Fruit fly (Drosophila melanogaster): ENCODE data around the gene KrT95D.

DNA sequence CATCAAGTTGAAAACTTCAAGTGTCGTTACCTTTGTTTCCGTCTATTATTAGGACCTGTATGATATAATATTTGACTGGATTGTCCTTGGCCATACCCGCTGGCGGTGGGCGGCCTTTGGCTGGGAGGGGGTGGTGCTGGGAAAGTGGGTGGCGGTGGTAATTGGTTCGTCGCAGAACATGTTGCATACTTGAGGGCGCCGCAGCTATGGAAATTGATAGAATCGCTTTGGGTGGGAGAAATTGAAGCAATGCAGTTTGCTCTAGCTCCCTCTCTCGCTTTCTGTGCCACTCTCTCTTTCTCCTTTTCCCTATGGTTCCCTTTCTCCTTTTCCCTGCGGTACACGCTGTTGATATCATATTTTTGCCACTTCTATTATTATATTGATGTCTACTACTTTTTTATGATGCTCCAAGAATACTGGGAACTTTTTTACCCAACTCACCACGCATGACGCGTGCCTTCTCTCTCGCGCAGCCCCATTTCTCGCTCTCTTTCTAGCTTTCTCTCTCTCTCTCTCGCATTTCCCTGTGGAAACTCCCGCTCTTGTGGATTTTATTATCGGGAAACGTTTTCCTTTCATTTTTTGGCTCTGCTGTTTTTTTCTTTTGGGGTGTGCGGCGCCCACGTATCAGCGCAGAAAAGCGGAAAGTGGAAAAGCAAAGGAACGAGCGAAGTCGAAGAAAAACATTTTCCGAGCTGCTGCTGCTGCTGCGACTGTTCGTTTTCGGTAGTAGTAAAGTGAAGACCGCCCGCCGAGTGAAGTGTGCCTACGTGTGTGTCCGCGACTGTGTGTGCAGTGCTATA is 66.5 kb downstream of the KrT95D start:
- TF ChIP-seq gsb (GFP tag; IDR thresholded peaks at IDR 0.05) = no peak
- no peak for TF ChIP-seq z (GFP tag; IDR thresholded peaks at IDR 0.05)

All from whole organism, embryonic.